Fruit fly (Drosophila melanogaster): ENCODE measurements around the gene Pak3.

Gene Pak3

dm6 chr3R:16448378-16449134, 5.1 kb downstream of the Pak3 start (continued):
- no peak for TF ChIP-seq CG10462 (GFP tag; optimal IDR thresholded peaks at IDR 0.05)
- TF ChIP-seq Kr (GFP tag; optimal IDR thresholded peaks at IDR 0.05), result no peak
- no peak for TF ChIP-seq CG13894 (tag; optimal IDR thresholded peaks at IDR 0.05)
- TF ChIP-seq caup (GFP tag; optimal IDR thresholded peaks at IDR 0.05; ENCODE audit: severe bottlenecking), result peak; percentile 41
- no peak for TF ChIP-seq CG18619 (GFP tag; optimal IDR thresholded peaks at IDR 0.05)
- TF ChIP-seq stwl (tag; optimal IDR thresholded peaks at IDR 0.05), result no peak
- TF ChIP-seq BtbVII (GFP tag; optimal IDR thresholded peaks at IDR 0.05), result no peak
- peak; percentile 82 for TF ChIP-seq CG8388 (GFP tag; optimal IDR thresholded peaks at IDR 0.05)
- peak; percentile 36 for TF ChIP-seq jumu (GFP tag; optimal IDR thresholded peaks at IDR 0.05)
- TF ChIP-seq CG9727 (GFP tag; optimal IDR thresholded peaks at IDR 0.05), result peak; percentile 75
- peak; percentile 51 for TF ChIP-seq CG12659 (GFP tag; optimal IDR thresholded peaks at IDR 0.05)
- TF ChIP-seq PHDP (tag; optimal IDR thresholded peaks at IDR 0.05), result peak; percentile 79
- TF ChIP-seq CG12744 (GFP tag; optimal IDR thresholded peaks at IDR 0.05), result peak; percentile 35
- no peak for TF ChIP-seq CG13296 (GFP tag; optimal IDR thresholded peaks at IDR 0.05)
- no peak for TF ChIP-seq CG7963 (GFP tag; IDR thresholded peaks at IDR 0.05; ENCODE audit: partially characterized antibody)
- peak; percentile 56 for TF ChIP-seq CG15269 (tag; optimal IDR thresholded peaks at IDR 0.05)
- no peak for TF ChIP-seq unc-4 (GFP tag; IDR thresholded peaks at IDR 0.05; ENCODE audit: partially characterized antibody)
- TF ChIP-seq CG12391 (tag; optimal IDR thresholded peaks at IDR 0.05), result peak; percentile 64
- TF ChIP-seq Elba2 (GFP tag; optimal IDR thresholded peaks at IDR 0.05), result no peak
- peak; percentile 77; the same call in 2 of the 3 replicates for TF ChIP-seq CG3726 (GFP tag; IDR thresholded peaks at IDR 0.05)
- TF ChIP-seq sens (GFP tag), result peak; percentile 84
- peak; percentile 40 for TF ChIP-seq CG4820 (GFP tag; optimal IDR thresholded peaks at IDR 0.05)
- no peak for TF ChIP-seq CG3065 (GFP tag; optimal IDR thresholded peaks at IDR 0.05)
- TF ChIP-seq CG1792 (GFP tag; optimal IDR thresholded peaks at IDR 0.05), result peak; percentile 13
- peak in 1 of 2 experiments; percentile 94 for TF ChIP-seq eve (GFP tag; optimal IDR thresholded peaks at IDR 0.05)
- TF ChIP-seq Mad (GFP tag; optimal IDR thresholded peaks at IDR 0.05), result peak; percentile 68
- TF ChIP-seq CG4360 (GFP tag; IDR thresholded peaks at IDR 0.05), result peak; percentile 43; the same call in 1 of the 2 replicates
- no peak for TF ChIP-seq Nf-YC (tag; optimal IDR thresholded peaks at IDR 0.05)
- peak; percentile 88 for TF ChIP-seq Drgx (GFP tag; IDR thresholded peaks at IDR 0.05)
- TF ChIP-seq Sry-β (GFP tag; optimal IDR thresholded peaks at IDR 0.05), result peak; percentile 41
- TF ChIP-seq bcd (GFP tag; optimal IDR thresholded peaks at IDR 0.05), result peak; percentile 66
- no peak for TF ChIP-seq CG7271 (tag; optimal IDR thresholded peaks at IDR 0.05)
- peak; percentile 85 for TF ChIP-seq chm (GFP tag; IDR thresholded peaks at IDR 0.05)
- TF ChIP-seq Atf3 (GFP tag; optimal IDR thresholded peaks at IDR 0.05), result peak; percentile 19
- peak; percentile 76 for TF ChIP-seq dysf (GFP tag; IDR thresholded peaks at IDR 0.05)
- TF ChIP-seq Bdp1 (GFP tag; optimal IDR thresholded peaks at IDR 0.05), result peak; percentile 63
- peak; percentile 75 for TF ChIP-seq wek (GFP tag; optimal IDR thresholded peaks at IDR 0.05)
- no peak for TF ChIP-seq nerfin-2 (GFP tag; IDR thresholded peaks at IDR 0.05; ENCODE audit: partially characterized antibody)
- TF ChIP-seq Mrtf (GFP tag; IDR thresholded peaks at IDR 0.05), result peak; percentile 68; the same call in 2 of the 3 replicates
- peak; percentile 27; the same call in 1 of the 2 replicates for TF ChIP-seq bowl (GFP tag; IDR thresholded peaks at IDR 0.05)
- TF ChIP-seq CG18011 (GFP tag; optimal IDR thresholded peaks at IDR 0.05), result no peak
- no peak for TF ChIP-seq sna (GFP tag; IDR thresholded peaks at IDR 0.05; ENCODE audit: partially characterized antibody)
- peak; percentile 75 for TF ChIP-seq trem (tag; optimal IDR thresholded peaks at IDR 0.05)
- peak; percentile 67 for TF ChIP-seq az2 (GFP tag; optimal IDR thresholded peaks at IDR 0.05)
- no peak for TF ChIP-seq CG14860 (GFP tag; IDR thresholded peaks at IDR 0.05; ENCODE audit: partially characterized antibody)
- peak; percentile 65 for TF ChIP-seq oc (tag; optimal IDR thresholded peaks at IDR 0.05)
- TF ChIP-seq CG9817 (tag; optimal IDR thresholded peaks at IDR 0.05), result peak; percentile 66
- peak; percentile 82 for TF ChIP-seq gce (GFP tag; IDR thresholded peaks at IDR 0.05)
